Worm (Caenorhabditis elegans): ENCODE results near the gene F22D3.4.
A peak's percentile ranks its signal among the peaks of the same experiment; 100 is the strongest.

F22D3.4 gene

DNA sequence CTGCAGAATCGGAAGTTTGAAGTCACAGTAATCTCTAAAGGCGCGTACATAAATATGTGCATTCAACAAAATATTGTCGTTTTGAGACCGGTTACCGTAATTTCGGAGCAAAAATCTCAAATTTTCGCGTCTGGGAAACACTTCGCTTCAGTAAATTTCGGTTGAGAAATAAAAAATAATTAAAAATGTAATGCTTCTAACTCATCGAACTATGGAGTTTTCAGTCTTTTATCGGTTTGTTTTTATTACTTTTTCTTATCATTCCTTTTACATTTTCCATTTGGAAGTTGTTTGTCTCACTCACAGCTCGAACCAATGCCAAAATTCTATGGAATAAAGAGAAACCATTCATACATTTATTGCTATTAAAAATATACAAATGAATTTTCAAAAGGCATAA lies 39.2 kb downstream of the F22D3.4 start (continued):
- TF ChIP-seq fkh-10 (GFP tag; optimal IDR thresholded peaks at IDR 0.05) (no peak), nhr-28 (tag; optimal IDR thresholded peaks at IDR 0.05) (no peak), elt-3 (tag; optimal IDR thresholded peaks at IDR 0.05) (no peak), tbx-2 (tag; optimal IDR thresholded peaks at IDR 0.05) (peak; percentile 29), nhr-67 (tag; optimal IDR thresholded peaks at IDR 0.05) (no peak), nhr-76 (tag; optimal IDR thresholded peaks at IDR 0.05) (peak; percentile 4), zag-1 (tag; optimal IDR thresholded peaks at IDR 0.05) (no peak), aly-2 (tag; optimal IDR thresholded peaks at IDR 0.05) (no peak), nhr-11 (tag; optimal IDR thresholded peaks at IDR 0.05) (no peak), pha-4 (tag; optimal IDR thresholded peaks at IDR 0.05) (peak; percentile 73), ztf-11 (tag; optimal IDR thresholded peaks at IDR 0.05) (no peak)

DNA sequence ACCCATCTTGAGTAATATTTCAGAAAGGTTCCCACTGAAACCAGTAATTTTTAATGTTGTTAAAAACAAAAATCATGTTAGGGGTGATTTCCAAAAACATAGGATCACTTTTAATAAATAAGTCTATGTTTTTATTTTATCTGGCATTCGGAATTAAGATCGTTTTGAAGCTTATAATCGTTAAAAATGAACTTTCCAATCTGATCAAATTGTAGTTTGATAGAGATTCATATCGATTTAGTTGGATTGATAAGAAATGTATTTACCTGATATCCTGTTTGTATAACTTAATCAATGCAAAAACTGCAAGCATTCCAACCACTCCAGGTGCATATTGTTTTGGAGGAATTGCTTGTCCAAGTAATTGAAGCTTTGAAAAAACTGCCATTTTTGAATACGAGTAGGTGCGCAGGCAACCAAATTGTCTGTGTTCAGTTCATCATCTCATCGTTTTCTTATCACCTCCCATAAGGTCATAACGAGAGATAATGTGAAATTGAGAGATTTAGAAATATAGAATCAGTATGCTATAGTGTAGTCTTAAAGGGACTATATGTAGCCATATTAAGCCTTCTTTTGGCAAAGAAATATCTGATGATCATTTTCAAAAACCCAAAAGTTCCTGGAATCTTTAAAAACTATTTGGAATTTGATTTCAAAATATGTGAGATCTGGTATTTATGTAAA lies 39.9 kb downstream of the F22D3.4 start, which contains the start of gene pmp-2:
TSS of gene pmp-2 (minus strand) at position 487 of the 687 bp plus-strand sequence.
- TF ChIP-seq nhr-76 (tag; optimal IDR thresholded peaks at IDR 0.05), result peak; percentile 42
- TF ChIP-seq ceh-82 (tag; optimal IDR thresholded peaks at IDR 0.05), result no peak
- TF ChIP-seq ceh-28 (tag; optimal IDR thresholded peaks at IDR 0.05), result peak; percentile 6
- TF ChIP-seq nhr-23 (tag; optimal IDR thresholded peaks at IDR 0.05), result peak; percentile 11
- no peak for TF ChIP-seq pha-4 (tag; optimal IDR thresholded peaks at IDR 0.05)
- peak; percentile 8 for TF ChIP-seq pqm-1 (tag; optimal IDR thresholded peaks at IDR 0.05)
- peak; percentile 18 for TF ChIP-seq nhr-43 (tag; optimal IDR thresholded peaks at IDR 0.05; ENCODE audit: poor library complexity, severe bottlenecking)
- no peak for TF ChIP-seq zag-1 (tag; optimal IDR thresholded peaks at IDR 0.05)
- TF ChIP-seq nhr-11 (tag; optimal IDR thresholded peaks at IDR 0.05), result no peak
- no peak for TF ChIP-seq nhr-25 (tag; optimal IDR thresholded peaks at IDR 0.05)
- peak; percentile 40 for TF ChIP-seq elt-2 (tag; optimal IDR thresholded peaks at IDR 0.05)
- TF ChIP-seq fos-1 (tag; optimal IDR thresholded peaks at IDR 0.05), result no peak
- no peak for TF ChIP-seq nhr-77 (tag; optimal IDR thresholded peaks at IDR 0.05)

ce11 chrII:6884568-6884967 lies 42.8 kb downstream of the F22D3.4 start:
- no peak for TF ChIP-seq lin-39 (tag; optimal IDR thresholded peaks at IDR 0.05)
- TF ChIP-seq mml-1 (tag; optimal IDR thresholded peaks at IDR 0.05), result no peak
- peak; percentile 64 for TF ChIP-seq elt-2 (tag; optimal IDR thresholded peaks at IDR 0.05)
- TF ChIP-seq lin-15B (tag; optimal IDR thresholded peaks at IDR 0.05), result no peak

- TF ChIP-seq elt-2 (tag; optimal IDR thresholded peaks at IDR 0.05), result peak; percentile 80
- TF ChIP-seq pqm-1 (tag; optimal IDR thresholded peaks at IDR 0.05), result peak; percentile 54
- TF ChIP-seq mml-1 (tag; optimal IDR thresholded peaks at IDR 0.05), result no peak
Measured at ce11 chrII:6883716-6884115, 43.7 kb downstream of the F22D3.4 start, which contains the start of gene pmp-1. pmp-1 (minus strand) TSS chrII:6883754.

ce11 chrII:6882335-6882734 lies 45.1 kb downstream of the F22D3.4 start:
- TF ChIP-seq lin-39 (tag; optimal IDR thresholded peaks at IDR 0.05), result no peak
- no peak for TF ChIP-seq ZK546.5 (tag; optimal IDR thresholded peaks at IDR 0.05)
- TF ChIP-seq ceh-28 (tag; optimal IDR thresholded peaks at IDR 0.05), result no peak
- no peak for TF ChIP-seq snpc-4 (tag; optimal IDR thresholded peaks at IDR 0.05)
- no peak for TF ChIP-seq skn-1 (tag; optimal IDR thresholded peaks at IDR 0.05)
- no peak for TF ChIP-seq elt-2 (tag; optimal IDR thresholded peaks at IDR 0.05)

- TF ChIP-seq tbx-2 (tag; optimal IDR thresholded peaks at IDR 0.05), result no peak
- no peak for TF ChIP-seq aly-2 (tag; optimal IDR thresholded peaks at IDR 0.05)
Measured at ce11 chrII:6880067-6880466, 47.3 kb downstream of the F22D3.4 start, which contains the start of gene C44B7.7. C44B7.7 (minus strand) TSS chrII:6880167.

- TF ChIP-seq egl-5 (tag; optimal IDR thresholded peaks at IDR 0.05) (no peak), elt-1 (tag; optimal IDR thresholded peaks at IDR 0.05) (no peak), R02D3.7 (tag; optimal IDR thresholded peaks at IDR 0.05) (no peak), zag-1 (tag; optimal IDR thresholded peaks at IDR 0.05) (no peak), ztf-11 (tag; optimal IDR thresholded peaks at IDR 0.05) (no peak), nhr-11 (tag; optimal IDR thresholded peaks at IDR 0.05) (no peak), ceh-9 (tag; optimal IDR thresholded peaks at IDR 0.05) (no peak), nhr-77 (tag; optimal IDR thresholded peaks at IDR 0.05) (no peak), fkh-10 (GFP tag; optimal IDR thresholded peaks at IDR 0.05) (no peak), hmg-11 (tag; optimal IDR thresholded peaks at IDR 0.05) (no peak), nhr-25 (tag; optimal IDR thresholded peaks at IDR 0.05) (no peak), ZK546.5 (tag; optimal IDR thresholded peaks at IDR 0.05) (no peak), jun-1 (tag; optimal IDR thresholded peaks at IDR 0.05) (no peak), pha-4 (tag; optimal IDR thresholded peaks at IDR 0.05) (no peak), ceh-16 (tag; optimal IDR thresholded peaks at IDR 0.05) (no peak), nhr-43 (tag; optimal IDR thresholded peaks at IDR 0.05; ENCODE audit: poor library complexity, severe bottlenecking) (no peak)
Measured at ce11 chrII:6877881-6878280, 49.5 kb downstream of the F22D3.4 start.

Data from whole organism, L3 larva.